Fruit fly (Drosophila melanogaster) whole organism, embryonic: Measurements from ENCODE around the gene MCU.

Source experiments
- CG10147 ChIP-seq: fragments of 200-800 bp; sonication (Bioruptor generic); optimal IDR thresholded peaks from 2 replicates; lab custom pipeline; 2019; ENCODE audit warnings: missing biosample characterization, mild to moderate bottlenecking, missing genetic modification characterization, moderate library complexity
- CG1024 ChIP-seq: fragments of 200-800 bp; sonication (Bioruptor generic); IDR thresholded peaks from 2 replicates; pipeline ENCODE4 v1.3.6; 2022; ENCODE audit warnings: missing biosample characterization, missing genetic modification characterization
- CG10979 ChIP-seq: fragments of 200-800 bp; sonication (Bioruptor generic); optimal IDR thresholded peaks from 2 replicates; lab custom pipeline; 2018; ENCODE audit warnings: missing biosample characterization, mild to moderate bottlenecking, missing genetic modification characterization, moderate library complexity
- CG11398 ChIP-seq: fragments of 200-800 bp; sonication (Bioruptor generic); optimal IDR thresholded peaks from 2 replicates; lab custom pipeline; 2016; ENCODE audit warnings: missing biosample characterization, missing genetic modification characterization
- CG11696 ChIP-seq: fragments of 200-800 bp; sonication (Bioruptor generic); IDR thresholded peaks from 2 replicates; pipeline ENCODE4 v1.3.6; 2022; ENCODE audit warnings: missing biosample characterization, missing genetic modification characterization
- CG12219 ChIP-seq: fragments of 200-800 bp; sonication (Bioruptor generic); optimal IDR thresholded peaks from 3 replicates; lab custom pipeline; 2018; ENCODE audit warnings: missing biosample characterization, mild to moderate bottlenecking, missing genetic modification characterization
- CG14860 ChIP-seq: fragments of 200-800 bp; sonication (Bioruptor generic); IDR thresholded peaks from 3 replicates; pipeline ENCODE4 v1.3.6; 2022; ENCODE audit warnings: missing biosample characterization, missing genetic modification characterization; ENCODE audit not compliant: partially characterized antibody
- CG15073 ChIP-seq: fragments of 200-800 bp; sonication (Bioruptor generic); optimal IDR thresholded peaks from 2 replicates; lab custom pipeline; 2016; ENCODE audit warnings: missing biosample characterization, missing genetic modification characterization
- CG1647 ChIP-seq: fragments of 200-800 bp; sonication (Bioruptor generic); optimal IDR thresholded peaks from 3 replicates; lab custom pipeline; 2016; ENCODE audit warnings: missing biosample characterization, missing genetic modification characterization
- CG2116 ChIP-seq: fragments of 200-800 bp; sonication (Bioruptor generic); optimal IDR thresholded peaks from 3 replicates; lab custom pipeline; 2018; ENCODE audit warnings: missing biosample characterization, mild to moderate bottlenecking, missing genetic modification characterization
- CG2889 ChIP-seq: fragments of 200-800 bp; sonication (Bioruptor generic); IDR thresholded peaks from 3 replicates; pipeline ENCODE4 v1.3.6; 2022; ENCODE audit warnings: missing biosample characterization, missing genetic modification characterization
- CG34376 ChIP-seq: fragments of 200-800 bp; sonication (Bioruptor generic); optimal IDR thresholded peaks from 2 replicates; lab custom pipeline; 2018; ENCODE audit warnings: missing biosample characterization, mild to moderate bottlenecking, missing genetic modification characterization
- CG4730 ChIP-seq: fragments of 200-800 bp; sonication (Bioruptor generic); IDR thresholded peaks from 2 replicates; pipeline ENCODE4 v1.3.6; 2022; ENCODE audit warnings: missing biosample characterization, missing genetic modification characterization
- CG5245 ChIP-seq: fragments of 200-800 bp; sonication (Bioruptor generic); optimal IDR thresholded peaks from 3 replicates; lab custom pipeline; 2016; ENCODE audit warnings: missing biosample characterization, missing genetic modification characterization
- CG6654 ChIP-seq: fragments of 200-800 bp; sonication (Bioruptor generic); optimal IDR thresholded peaks from 2 replicates; lab custom pipeline; 2017; ENCODE audit warnings: missing biosample characterization, mild to moderate bottlenecking, missing genetic modification characterization
- CG7987 ChIP-seq: fragments of 200-800 bp; sonication (Bioruptor generic); optimal IDR thresholded peaks from 2 replicates; lab custom pipeline; 2018; ENCODE audit warnings: missing biosample characterization, mild to moderate bottlenecking, missing genetic modification characterization, moderate library complexity
- CG9437 ChIP-seq: fragments of 200-800 bp; sonication (Bioruptor generic); optimal IDR thresholded peaks from 2 replicates; lab custom pipeline; 2018; ENCODE audit warnings: missing biosample characterization, mild to moderate bottlenecking, missing genetic modification characterization
- CkIIα-i1 ChIP-seq: fragments of 200-800 bp; sonication (Bioruptor generic); IDR thresholded peaks from 2 replicates; pipeline ENCODE4 v1.3.6; 2022; ENCODE audit warnings: missing biosample characterization, missing genetic modification characterization
- Dad ChIP-seq: fragments of 200-800 bp; sonication (Bioruptor generic); optimal IDR thresholded peaks from 3 replicates; lab custom pipeline; 2016; ENCODE audit warnings: missing biosample characterization, missing genetic modification characterization
- Deaf1 ChIP-seq: fragments of 200-800 bp; optimal IDR thresholded peaks from 3 replicates; lab custom pipeline; 2019; ENCODE audit warnings: missing biosample characterization, mild to moderate bottlenecking, missing genetic modification characterization, moderate library complexity
- Dip3 ChIP-seq: fragments of 200-800 bp; sonication (Bioruptor generic); optimal IDR thresholded peaks from 3 replicates; lab custom pipeline; 2016; ENCODE audit warnings: missing biosample characterization, missing genetic modification characterization
- Fer2 ChIP-seq: fragments of 200-800 bp; sonication (Bioruptor generic); optimal IDR thresholded peaks from 2 replicates; lab custom pipeline; 2018; ENCODE audit warnings: missing biosample characterization, mild to moderate bottlenecking, missing genetic modification characterization, moderate library complexity
- Gsc ChIP-seq: fragments of 200-800 bp; sonication (Bioruptor generic); IDR thresholded peaks from 2 replicates; pipeline ENCODE4 v1.3.6; 2022; ENCODE audit warnings: missing biosample characterization, missing genetic modification characterization
- HLH3B ChIP-seq: fragments of 200-800 bp; sonication (Bioruptor generic); IDR thresholded peaks from 2 replicates; pipeline ENCODE4 v1.3.6; 2022; ENCODE audit warnings: missing biosample characterization, missing genetic modification characterization
- Max ChIP-seq: fragments of 200-800 bp; sonication (Bioruptor generic); optimal IDR thresholded peaks from 2 replicates; lab custom pipeline; 2016; ENCODE audit warnings: missing biosample characterization, mild to moderate bottlenecking, missing genetic modification characterization
- Myb ChIP-seq: fragments of 200-800 bp; sonication (Bioruptor generic); optimal IDR thresholded peaks from 2 replicates; lab custom pipeline; 2016; ENCODE audit warnings: missing biosample characterization, missing genetic modification characterization
- Rx ChIP-seq: fragments of 200-800 bp; sonication (Bioruptor generic); IDR thresholded peaks from 2 replicates; pipeline ENCODE4 v1.3.6; 2022; ENCODE audit warnings: missing biosample characterization, missing genetic modification characterization
- Six4 ChIP-seq: fragments of 200-800 bp; sonication (Bioruptor generic); optimal IDR thresholded peaks from 2 replicates; lab custom pipeline; 2016; ENCODE audit warnings: missing biosample characterization, missing genetic modification characterization
- Stat92E ChIP-seq, 3 experiments: fragments of >200 bp in 2 of 3; fragments of 200-800 bp in 1 of 3; sonication (Bioruptor generic) in 1 of 3; optimal IDR thresholded peaks; 2 replicates each; lab custom pipeline; 2017 to 2019; ENCODE audit warnings: missing biosample characterization in 3 of 3, missing genetic modification characterization in 3 of 3, mild to moderate bottlenecking in 1 of 3, moderate library complexity in 1 of 3
- br ChIP-seq: fragments of >200 bp; optimal IDR thresholded peaks from 2 replicates; lab custom pipeline; 2017
- ci ChIP-seq: fragments of 200-800 bp; sonication (Bioruptor generic); IDR thresholded peaks from 3 replicates; pipeline ENCODE4 v1.3.6; 2022; ENCODE audit warnings: missing biosample characterization, missing genetic modification characterization
- disco-r ChIP-seq: fragments of 200-800 bp; sonication (Bioruptor generic); optimal IDR thresholded peaks from 2 replicates; lab custom pipeline; 2016; ENCODE audit warnings: missing biosample characterization, missing genetic modification characterization
- dysf ChIP-seq: fragments of 200-800 bp; sonication (Bioruptor generic); IDR thresholded peaks from 3 replicates; pipeline ENCODE4 v1.3.6; 2022; ENCODE audit warnings: missing biosample characterization, missing genetic modification characterization
- esg ChIP-seq: fragments of 200-800 bp; sonication (Bioruptor generic); conservative IDR thresholded peaks from 2 replicates; pipeline ENCODE4 v1.3.6; 2022; ENCODE audit warnings: missing biosample characterization, missing genetic modification characterization
- eyg ChIP-seq: fragments of 200-800 bp; sonication (Bioruptor generic); optimal IDR thresholded peaks from 3 replicates; lab custom pipeline; 2016; ENCODE audit warnings: missing biosample characterization, missing genetic modification characterization
- hkb ChIP-seq, 2 experiments: fragments of 200-800 bp in 1 of 2; fragments of >200 bp in 1 of 2; sonication (Bioruptor generic) in 1 of 2; IDR thresholded peaks in 1 of 2; optimal IDR thresholded peaks in 1 of 2; 2 replicates each; pipeline versions ENCODE4 v1.3.6 to Lab custom; 2017 to 2022; ENCODE audit warnings: missing biosample characterization in 1 of 2, missing genetic modification characterization in 1 of 2
- kah ChIP-seq: fragments of 200-800 bp; sonication (Bioruptor generic); optimal IDR thresholded peaks from 2 replicates; lab custom pipeline; 2018; ENCODE audit warnings: missing biosample characterization, mild to moderate bottlenecking, missing genetic modification characterization
- lilli ChIP-seq: fragments of 200-800 bp; sonication (Bioruptor generic); optimal IDR thresholded peaks from 3 replicates; lab custom pipeline; 2016; ENCODE audit warnings: missing biosample characterization, missing genetic modification characterization
- lmd ChIP-seq: fragments of 200-800 bp; sonication (Bioruptor generic); IDR thresholded peaks from 2 replicates; pipeline ENCODE4 v1.3.6; 2022; ENCODE audit warnings: missing biosample characterization, missing genetic modification characterization
- lola ChIP-seq, 3 experiments: fragments of >200 bp in 2 of 3; fragments of 200-800 bp in 1 of 3; sonication (Bioruptor generic) in 1 of 3; optimal IDR thresholded peaks; 2 replicates each; lab custom pipeline; 2017 to 2019; ENCODE audit warnings: missing biosample characterization in 3 of 3, missing genetic modification characterization in 3 of 3, mild to moderate bottlenecking in 1 of 3, moderate library complexity in 1 of 3
- lov ChIP-seq, 2 experiments: fragments of 200-800 bp in 1 of 2; fragments of >200 bp in 1 of 2; sonication (Bioruptor generic) in 1 of 2; IDR thresholded peaks in 1 of 2; optimal IDR thresholded peaks in 1 of 2; 2 replicates in 1 of 2; 3 replicates in 1 of 2; pipeline versions ENCODE4 v1.3.6 to Lab custom; 2017 to 2022; ENCODE audit warnings: missing biosample characterization in 1 of 2, missing genetic modification characterization in 1 of 2
- nmo ChIP-seq: fragments of 200-800 bp; sonication (Bioruptor generic); optimal IDR thresholded peaks from 2 replicates; lab custom pipeline; 2018; ENCODE audit warnings: missing biosample characterization, mild to moderate bottlenecking, missing genetic modification characterization, moderate library complexity
- p53 ChIP-seq: fragments of 200-800 bp; sonication (Bioruptor generic); optimal IDR thresholded peaks from 2 replicates; lab custom pipeline; 2016; ENCODE audit warnings: missing biosample characterization, missing genetic modification characterization
- ranshi ChIP-seq: fragments of 200-800 bp; sonication (Bioruptor generic); IDR thresholded peaks from 2 replicates; pipeline ENCODE4 v1.3.6; 2022; ENCODE audit warnings: missing biosample characterization, missing genetic modification characterization
- run ChIP-seq: fragments of 200-800 bp; sonication (Bioruptor generic); optimal IDR thresholded peaks from 3 replicates; lab custom pipeline; 2018; ENCODE audit warnings: missing biosample characterization, mild to moderate bottlenecking, missing genetic modification characterization
- sens ChIP-seq: fragments of 200-800 bp; sonication (Bioruptor generic); peaks from one replicate; lab custom pipeline; 2016; ENCODE audit warnings: missing biosample characterization, missing genetic modification characterization
- sens-2 ChIP-seq: fragments of 200-800 bp; sonication (Bioruptor generic); IDR thresholded peaks from 2 replicates; pipeline ENCODE4 v1.3.6; 2022; ENCODE audit warnings: missing biosample characterization, missing genetic modification characterization
- seq ChIP-seq: fragments of 200-800 bp; sonication (Bioruptor generic); IDR thresholded peaks from 2 replicates; pipeline ENCODE4 v1.3.6; 2022; ENCODE audit warnings: missing biosample characterization, missing genetic modification characterization
- shn ChIP-seq: fragments of 200-800 bp; sonication (Bioruptor generic); optimal IDR thresholded peaks from 3 replicates; lab custom pipeline; 2016; ENCODE audit warnings: missing biosample characterization, missing genetic modification characterization
- sug ChIP-seq: fragments of 200-800 bp; optimal IDR thresholded peaks from 2 replicates; lab custom pipeline; 2019; ENCODE audit warnings: missing biosample characterization, mild to moderate bottlenecking, missing genetic modification characterization, moderate library complexity
- trh ChIP-seq: fragments of 200-800 bp; sonication (Bioruptor generic); optimal IDR thresholded peaks from 2 replicates; lab custom pipeline; 2016; ENCODE audit warnings: missing biosample characterization, missing genetic modification characterization

Gene MCU

DNA sequence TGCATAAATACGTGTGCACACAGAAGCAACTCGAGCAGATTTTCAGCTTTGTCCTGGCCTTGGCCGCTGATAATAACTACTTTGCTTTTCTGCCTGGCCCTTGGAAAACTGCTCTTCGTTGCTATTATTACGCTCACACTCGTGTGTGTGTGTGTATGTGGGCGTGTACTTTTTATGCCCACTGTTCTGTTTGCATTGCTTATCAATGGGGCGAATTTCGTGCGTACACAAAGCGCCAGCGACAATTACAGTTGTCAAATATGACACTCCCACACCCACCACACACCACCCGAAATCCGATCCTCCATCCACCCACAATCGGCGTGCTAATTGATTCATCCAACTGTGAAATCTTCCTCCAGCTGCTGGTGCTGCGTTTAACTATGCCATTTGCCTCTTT lies 62.1 kb downstream of the MCU start (continued):
- peak; percentile 51 for TF ChIP-seq sens
- TF ChIP-seq CG14860 = no peak
- TF ChIP-seq esg (GFP tag; lab: Robert Waterston, UW) = no peak
- TF ChIP-seq Stat92E (GFP tag; optimal IDR thresholded peaks at IDR 0.05; lab: Kevin White, UChicago) = no peak
- TF ChIP-seq CG4730 (GFP tag; lab: Robert Waterston, UW) = no peak
- TF ChIP-seq seq (GFP tag; lab: Robert Waterston, UW) = peak; percentile 37; the same call in 1 of the 2 replicates
- no peak for TF ChIP-seq hkb (optimal IDR thresholded peaks at IDR 0.05; lab: Kevin White, UChicago)
- peak; percentile 60 for TF ChIP-seq hkb (GFP tag; IDR thresholded peaks at IDR 0.05; lab: Robert Waterston, UW)
- no peak for TF ChIP-seq shn
- peak; percentile 45 for TF ChIP-seq CG7987 (GFP tag; lab: Kevin White, UChicago)
- TF ChIP-seq eyg (GFP tag; lab: Kevin White, UChicago) = no peak
- no peak for TF ChIP-seq CG9437
- no peak for TF ChIP-seq lola (GFP tag; optimal IDR thresholded peaks at IDR 0.05; lab: Kevin White, UChicago)
- TF ChIP-seq Dip3 = no peak
- TF ChIP-seq Deaf1 = no peak
- no peak for TF ChIP-seq CG10979
- TF ChIP-seq lov (optimal IDR thresholded peaks at IDR 0.05; lab: Kevin White, UChicago) = no peak
- 0 out of 3 replicates have a peak, but pooled peaks have one; percentile 42 for TF ChIP-seq lov (GFP tag; IDR thresholded peaks at IDR 0.05; lab: Robert Waterston, UW)
- no peak for TF ChIP-seq CG12219 (GFP tag; lab: Kevin White, UChicago)
- TF ChIP-seq Myb (GFP tag; lab: Kevin White, UChicago) = no peak
- no peak for TF ChIP-seq lmd (GFP tag; lab: Robert Waterston, UW)
- peak; percentile 54; the same call in 1 of the 3 replicates for TF ChIP-seq dysf (GFP tag; lab: Robert Waterston, UW)
- no peak for TF ChIP-seq CG34376 (GFP tag; lab: Kevin White, UChicago)
- TF ChIP-seq Dad = no peak
- TF ChIP-seq HLH3B (GFP tag; lab: Robert Waterston, UW) = no peak
- no peak; the same call in 1 of the 2 replicates for TF ChIP-seq ranshi (GFP tag; lab: Robert Waterston, UW)
- TF ChIP-seq p53 = no peak
- no peak for TF ChIP-seq lilli (GFP tag; lab: Kevin White, UChicago)
- TF ChIP-seq Fer2 = no peak
- peak; percentile 74 for TF ChIP-seq ci (GFP tag; lab: Robert Waterston, UW)
- 0 out of 2 replicates have a peak, but pooled peaks have one; percentile 44 for TF ChIP-seq Rx (GFP tag; lab: Robert Waterston, UW)
- no peak for TF ChIP-seq CG2116 (GFP tag; lab: Kevin White, UChicago)
- no peak for TF ChIP-seq CG11696 (GFP tag; lab: Robert Waterston, UW)
- no peak for TF ChIP-seq CkIIα-i1 (GFP tag; lab: Robert Waterston, UW)
- TF ChIP-seq sens-2 (GFP tag; lab: Robert Waterston, UW) = no peak
- TF ChIP-seq CG10147 (GFP tag; lab: Kevin White, UChicago) = no peak
- TF ChIP-seq Six4 (GFP tag; lab: Kevin White, UChicago) = no peak
- TF ChIP-seq run (tag; lab: Kevin White, UChicago) = no peak
- no peak for TF ChIP-seq kah
- no peak for TF ChIP-seq Max (GFP tag; lab: Kevin White, UChicago)
- TF ChIP-seq nmo (GFP tag; lab: Kevin White, UChicago) = no peak
- TF ChIP-seq CG2889 = 0 out of 3 replicates have a peak, but pooled peaks have one; percentile 42
- no peak for TF ChIP-seq CG5245 (GFP tag; lab: Kevin White, UChicago)
- TF ChIP-seq sug = no peak
- no peak for TF ChIP-seq CG6654 (GFP tag; lab: Kevin White, UChicago)
- no peak for TF ChIP-seq CG1647 (GFP tag; lab: Kevin White, UChicago)
- TF ChIP-seq br (lab: Kevin White, UChicago) = no peak
- TF ChIP-seq CG15073 (GFP tag; lab: Kevin White, UChicago) = no peak
- TF ChIP-seq disco-r (GFP tag; lab: Kevin White, UChicago) = no peak
- TF ChIP-seq trh (GFP tag; lab: Kevin White, UChicago) = no peak
- TF ChIP-seq CG1024 (GFP tag; lab: Robert Waterston, UW) = no peak
- TF ChIP-seq Gsc (GFP tag; lab: Robert Waterston, UW) = no peak
- no peak for TF ChIP-seq CG11398 (GFP tag; lab: Kevin White, UChicago)
